Fruit fly (Drosophila melanogaster): Measurements from ENCODE around the gene CG46459.

- TF ChIP-seq EcR (GFP tag; optimal IDR thresholded peaks at IDR 0.05) (no peak), CG32121 (GFP tag; IDR thresholded peaks at IDR 0.05) (no peak), Ets98B (GFP tag; IDR thresholded peaks at IDR 0.05) (no peak)
Observed at dm6 chr3R:10735857-10736256, 39.4 kb downstream of the CG46459 start, which contains the start of gene tomboy20.

Data from whole organism, pupa.